Fruit fly (Drosophila melanogaster) whole organism, wandering third instar larva: ENCODE measurements around the gene aspr.
"Not testable (repeated sequence)": the region's sequence is repeated elsewhere in the genome, so short reads cannot be mapped to it uniquely, and the experiment has no call there.

Source experiments
- CG32264 ChIP-seq: fragments of 200-800 bp; sonication (Bioruptor generic); optimal IDR thresholded peaks from 2 replicates; lab custom pipeline; 2016; ENCODE audit warnings: missing biosample characterization, missing genetic modification characterization
- CrebA ChIP-seq: fragments of 200-800 bp; sonication (Bioruptor generic); optimal IDR thresholded peaks from 2 replicates; lab custom pipeline; 2016; ENCODE audit warnings: missing biosample characterization, mild to moderate bottlenecking, missing genetic modification characterization, borderline replicate concordance

dm6 chrX:20201833-20202232 is 53.9 kb downstream of the aspr start, which contains the start of gene SdicA:
- TF ChIP-seq CG32264; CrebA (GFP tag; lab: Kevin White, UChicago): not testable (repeated sequence)
